Worm (Caenorhabditis elegans) whole organism, mixed stage, embryonic: ENCODE data around the gene ing-3.

Experiments
- M03D4.4 ChIP-seq: sonication (generic microtip); optimal IDR thresholded peaks from 2 replicates; lab custom pipeline; 2017; ENCODE audit warnings: mild to moderate bottlenecking, missing genetic modification characterization, missing compliant biosample characterization
- blmp-1 ChIP-seq: fragments of 150-350 bp; optimal IDR thresholded peaks from 2 replicates; lab custom pipeline; 2014; ENCODE audit warnings: missing biosample characterization, missing genetic modification characterization
- ceh-83 ChIP-seq: fragments of 200-800 bp; sonication (Bioruptor generic); optimal IDR thresholded peaks from 2 replicates; lab custom pipeline; 2018; ENCODE audit warnings: mild to moderate bottlenecking, missing genetic modification characterization, missing compliant biosample characterization
- drap-1 ChIP-seq: fragments of 200-800 bp; sonication (Bioruptor generic); optimal IDR thresholded peaks from 3 replicates; lab custom pipeline; 2018; ENCODE audit warnings: mild to moderate bottlenecking, missing genetic modification characterization, missing compliant biosample characterization
- elt-1 ChIP-seq: sonication (generic microtip); optimal IDR thresholded peaks from 2 replicates; lab custom pipeline; 2017; ENCODE audit warnings: missing genetic modification characterization, mild to moderate bottlenecking, missing compliant biosample characterization, antibody characterized with exemption, moderate library complexity, borderline replicate concordance; ENCODE audit not compliant: insufficient read depth
- elt-3 ChIP-seq: fragments of 150-350 bp; optimal IDR thresholded peaks from 2 replicates; lab custom pipeline; 2014; ENCODE audit warnings: missing biosample characterization, missing genetic modification characterization
- lsy-2 ChIP-seq: fragments of 150-350 bp; optimal IDR thresholded peaks from 2 replicates; lab custom pipeline; 2014; ENCODE audit warnings: missing biosample characterization, missing genetic modification characterization
- mls-2 ChIP-seq: sonication (generic microtip); optimal IDR thresholded peaks from 2 replicates; lab custom pipeline; 2016; ENCODE audit warnings: mild to moderate bottlenecking, missing genetic modification characterization, moderate library complexity, missing compliant biosample characterization
- nhr-28 ChIP-seq: fragments of 150-350 bp; optimal IDR thresholded peaks from 2 replicates; lab custom pipeline; 2014; ENCODE audit warnings: missing biosample characterization, missing genetic modification characterization
- nhr-76 ChIP-seq: sonication (generic microtip); optimal IDR thresholded peaks from 2 replicates; lab custom pipeline; 2017; ENCODE audit warnings: missing biosample characterization, missing genetic modification characterization
- pha-4 ChIP-seq: fragments of 150-350 bp; optimal IDR thresholded peaks from 2 replicates; lab custom pipeline; 2018; ENCODE audit warnings: missing biosample characterization, missing genetic modification reagents, missing genetic modification characterization
- unc-39 ChIP-seq: fragments of 150-350 bp; optimal IDR thresholded peaks from 2 replicates; lab custom pipeline; 2014; ENCODE audit warnings: missing biosample characterization, missing genetic modification characterization
- unc-62 ChIP-seq: fragments of 150-350 bp; optimal IDR thresholded peaks from 2 replicates; lab custom pipeline; 2014; ENCODE audit warnings: missing biosample characterization, missing genetic modification reagents, missing genetic modification characterization

DNA sequence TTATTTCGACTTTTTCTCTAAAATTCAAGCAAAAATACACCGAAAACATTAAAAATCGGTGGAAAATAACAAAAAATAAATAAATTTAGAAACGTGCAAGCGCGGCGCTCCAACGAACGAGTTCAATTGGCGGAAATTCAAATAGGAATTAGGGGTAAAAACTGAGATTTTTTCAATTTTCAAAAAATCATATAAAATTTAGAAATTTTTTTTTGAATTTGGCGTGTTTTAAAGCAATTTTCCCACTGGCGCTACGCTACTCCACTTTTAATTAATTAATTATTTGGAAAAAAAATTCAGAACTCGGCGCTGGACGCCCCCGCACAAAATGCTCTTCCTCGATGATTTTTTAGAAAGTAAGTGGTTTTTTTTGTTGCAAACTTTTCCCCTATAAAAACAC lies at the start of gene ing-3:
- no peak for TF ChIP-seq unc-39 (tag; lab: Kevin White, UChicago)
- no peak for TF ChIP-seq M03D4.4
- TF ChIP-seq elt-1 (tag; lab: Kevin White, UChicago): no peak
- TF ChIP-seq mls-2 (tag; lab: Kevin White, UChicago): no peak
- no peak for TF ChIP-seq unc-62 (GFP tag; lab: Kevin White, UChicago)
- no peak for TF ChIP-seq elt-3
- no peak for TF ChIP-seq lsy-2
- TF ChIP-seq nhr-76: no peak
- TF ChIP-seq nhr-28 (tag; lab: Kevin White, UChicago): no peak
- TF ChIP-seq pha-4 (tag; lab: Kevin White, UChicago): no peak
- no peak for TF ChIP-seq blmp-1
- TF ChIP-seq drap-1: no peak
- TF ChIP-seq ceh-83: no peak
